Fruit fly (Drosophila melanogaster) whole organism, prepupa: Measurements from ENCODE around the gene Sas-4.

ENCODE experiments used
- CG3919 ChIP-seq: fragments of 200-800 bp; sonication (Bioruptor generic); optimal IDR thresholded peaks from 3 replicates; lab custom pipeline; 2016; ENCODE audit warnings: missing biosample characterization, missing genetic modification characterization
- CG7368 ChIP-seq: fragments of 200-800 bp; sonication (Bioruptor generic); optimal IDR thresholded peaks from 3 replicates; lab custom pipeline; 2016; ENCODE audit warnings: missing biosample characterization, missing genetic modification characterization
- CG8632 ChIP-seq: fragments of 200-800 bp; sonication (Bioruptor generic); optimal IDR thresholded peaks from 3 replicates; lab custom pipeline; 2016; ENCODE audit warnings: missing biosample characterization, missing genetic modification characterization
- Eip78C ChIP-seq: fragments of 200-800 bp; sonication (Bioruptor generic); peaks from one replicate; lab custom pipeline; 2016; ENCODE audit warnings: missing biosample characterization, missing genetic modification characterization
- Ets96B ChIP-seq: fragments of 200-800 bp; optimal IDR thresholded peaks from 2 replicates; lab custom pipeline; 2019; ENCODE audit warnings: missing biosample characterization, mild to moderate bottlenecking, missing genetic modification characterization, moderate library complexity
- Hr38 ChIP-seq: sonication (Bioruptor generic); optimal IDR thresholded peaks from 2 replicates; lab custom pipeline; 2016; ENCODE audit warnings: missing biosample characterization, missing genetic modification characterization
- eg ChIP-seq: fragments of 200-800 bp; sonication (Bioruptor generic); IDR thresholded peaks from 3 replicates; pipeline ENCODE4 v1.3.6; 2022; ENCODE audit warnings: missing biosample characterization, missing genetic modification characterization
- esn ChIP-seq: fragments of 200-800 bp; sonication (Bioruptor generic); optimal IDR thresholded peaks from 2 replicates; lab custom pipeline; 2016; ENCODE audit warnings: missing biosample characterization, mild to moderate bottlenecking, missing genetic modification characterization, moderate library complexity
- salr ChIP-seq, 2 experiments: fragments of 200-800 bp; sonication (Bioruptor generic); optimal IDR thresholded peaks; 3 replicates each; lab custom pipeline; 2016 to 2018; ENCODE audit warnings: missing biosample characterization in 2 of 2, missing genetic modification characterization in 2 of 2, mild to moderate bottlenecking in 1 of 2

Sas-4 gene

dm6 chr3R:7200670-7201069 is 49.5 kb downstream of the Sas-4 start, which contains the start of gene CG14609:
Gene CG14609, plus strand, starts transcription at chr3R:7200970.
- no peak for TF ChIP-seq eg
- TF ChIP-seq Hr38, result no peak
- no peak for TF ChIP-seq salr (GFP tag; optimal IDR thresholded peaks at IDR 0.05; lab: Kevin White, UChicago)
- TF ChIP-seq CG3919 (GFP tag; lab: Kevin White, UChicago), result no peak
- TF ChIP-seq Eip78C (GFP tag; lab: Kevin White, UChicago), result no peak
- TF ChIP-seq Ets96B (tag; lab: Kevin White, UChicago), result no peak
- no peak for TF ChIP-seq CG8632 (GFP tag; lab: Kevin White, UChicago)
- TF ChIP-seq esn (GFP tag; lab: Kevin White, UChicago), result no peak
- no peak for TF ChIP-seq CG7368 (GFP tag; lab: Kevin White, UChicago)
